Worm (Caenorhabditis elegans): ENCODE results near the gene R13D11.3.

DNA sequence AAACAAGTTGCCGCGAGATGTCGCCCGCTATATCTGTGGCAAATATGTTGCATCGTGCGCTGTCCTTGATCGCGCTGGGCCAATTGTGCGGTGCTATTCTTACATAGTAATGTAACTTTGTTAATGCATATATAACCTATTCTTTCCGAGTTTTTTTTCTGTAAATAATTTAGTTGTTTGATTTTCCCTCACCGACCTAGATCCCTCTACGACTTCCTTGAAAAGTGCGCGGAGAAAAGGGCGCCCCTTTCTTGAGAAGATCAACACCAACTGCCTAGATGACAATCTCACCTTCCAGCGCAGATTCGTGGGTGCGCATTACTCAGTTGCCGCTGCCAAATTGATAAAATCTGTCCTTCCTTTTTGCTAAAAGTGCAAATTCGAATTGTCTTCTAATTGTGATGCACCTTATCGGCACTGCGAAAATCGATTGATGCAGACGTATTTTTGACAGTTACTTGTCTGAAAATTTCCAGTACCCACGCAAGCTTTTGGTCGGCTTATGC, 13.2 kb upstream of the R13D11.3 start:
- TF ChIP-seq lin-13 (tag; optimal IDR thresholded peaks at IDR 0.05) (no peak), ham-2 (GFP tag; optimal IDR thresholded peaks at IDR 0.05) (no peak)
